Fruit fly (Drosophila melanogaster) whole organism, embryonic: ENCODE results near the gene Mitf.
A peak's percentile ranks its signal among the peaks of the same experiment; 100 is the strongest.
"Not testable (repeated sequence)": the region's sequence is repeated elsewhere in the genome, so short reads cannot be mapped to it uniquely, and the experiment has no call there.

Experiments
- ATbp ChIP-seq: fragments of 200-800 bp; sonication (Bioruptor generic); optimal IDR thresholded peaks from 2 replicates; lab custom pipeline; 2017; ENCODE audit warnings: missing biosample characterization, mild to moderate bottlenecking, missing genetic modification characterization, missing genetic modification reagents
- Bdp1 ChIP-seq: fragments of 200-800 bp; sonication (Bioruptor generic); optimal IDR thresholded peaks from 3 replicates; lab custom pipeline; 2016; ENCODE audit warnings: missing biosample characterization, missing genetic modification characterization
- CG1024 ChIP-seq: fragments of 200-800 bp; sonication (Bioruptor generic); IDR thresholded peaks from 2 replicates; pipeline ENCODE4 v1.3.6; 2022; ENCODE audit warnings: missing biosample characterization, missing genetic modification characterization
- CG11723 ChIP-seq: fragments of 200-800 bp; sonication (Bioruptor generic); optimal IDR thresholded peaks from 2 replicates; lab custom pipeline; 2017; ENCODE audit warnings: missing biosample characterization, mild to moderate bottlenecking, missing genetic modification characterization
- CG12942 ChIP-seq: fragments of 200-800 bp; sonication (Bioruptor generic); optimal IDR thresholded peaks from 3 replicates; lab custom pipeline; 2016; ENCODE audit warnings: missing biosample characterization, missing genetic modification characterization
- CG14860 ChIP-seq: fragments of 200-800 bp; sonication (Bioruptor generic); IDR thresholded peaks from 3 replicates; pipeline ENCODE4 v1.3.6; 2022; ENCODE audit warnings: missing biosample characterization, missing genetic modification characterization; ENCODE audit not compliant: partially characterized antibody
- CG1603 ChIP-seq: fragments of 200-800 bp; sonication (Bioruptor generic); optimal IDR thresholded peaks from 2 replicates; lab custom pipeline; 2019; ENCODE audit warnings: missing biosample characterization, mild to moderate bottlenecking, missing genetic modification characterization, moderate library complexity
- CG17802 ChIP-seq: fragments of 200-800 bp; sonication (Bioruptor generic); optimal IDR thresholded peaks from 2 replicates; lab custom pipeline; 2018; ENCODE audit warnings: missing biosample characterization, mild to moderate bottlenecking, missing genetic modification characterization, moderate library complexity
- CG18764 ChIP-seq: fragments of 200-800 bp; sonication (Bioruptor generic); optimal IDR thresholded peaks from 3 replicates; lab custom pipeline; 2016; ENCODE audit warnings: missing biosample characterization, missing genetic modification characterization
- CG30020 ChIP-seq: fragments of 200-800 bp; optimal IDR thresholded peaks from 2 replicates; lab custom pipeline; 2019; ENCODE audit warnings: missing biosample characterization, mild to moderate bottlenecking, missing genetic modification characterization, moderate library complexity
- CG3995 ChIP-seq: fragments of 200-800 bp; sonication (Bioruptor generic); optimal IDR thresholded peaks from 3 replicates; lab custom pipeline; 2016; ENCODE audit warnings: missing biosample characterization, missing genetic modification characterization
- CG4424 ChIP-seq: fragments of 200-800 bp; sonication (Bioruptor generic); optimal IDR thresholded peaks from 3 replicates; lab custom pipeline; 2016; ENCODE audit warnings: missing biosample characterization, missing genetic modification characterization
- CG6854 ChIP-seq: fragments of 200-800 bp; sonication (Bioruptor generic); optimal IDR thresholded peaks from 3 replicates; lab custom pipeline; 2017; ENCODE audit warnings: missing biosample characterization, mild to moderate bottlenecking, missing genetic modification characterization
- CG7357 ChIP-seq: fragments of 200-800 bp; sonication (Bioruptor generic); IDR thresholded peaks from 3 replicates; pipeline ENCODE4 v1.3.6; 2022; ENCODE audit warnings: missing biosample characterization, missing genetic modification characterization
- D19A ChIP-seq: fragments of 200-800 bp; optimal IDR thresholded peaks from 3 replicates; lab custom pipeline; 2019; ENCODE audit warnings: missing biosample characterization, mild to moderate bottlenecking, missing genetic modification characterization, moderate library complexity
- Dfd ChIP-seq, 2 experiments: fragments of >200 bp; optimal IDR thresholded peaks; 2 replicates each; lab custom pipeline; 2017; ENCODE audit warnings: missing biosample characterization in 2 of 2, missing genetic modification characterization in 2 of 2
- E2f2 ChIP-seq: fragments of 200-800 bp; sonication (Bioruptor generic); IDR thresholded peaks from 2 replicates; pipeline ENCODE4 v1.3.6; 2022; ENCODE audit warnings: missing biosample characterization, missing genetic modification characterization
- Hmx ChIP-seq: fragments of 200-800 bp; sonication (Bioruptor generic); optimal IDR thresholded peaks from 2 replicates; lab custom pipeline; 2016; ENCODE audit warnings: missing biosample characterization, missing genetic modification characterization
- Hr3 ChIP-seq: fragments of 200-800 bp; sonication (Bioruptor generic); optimal IDR thresholded peaks from 3 replicates; lab custom pipeline; 2016; ENCODE audit warnings: missing biosample characterization, missing genetic modification characterization
- Trl ChIP-seq, 3 experiments: fragments of >200 bp in 2 of 3; fragments of 200-800 bp in 1 of 3; sonication (Bioruptor generic) in 1 of 3; optimal IDR thresholded peaks; 2 replicates in 1 of 3; 3 replicates in 2 of 3; lab custom pipeline; 2016 to 2017; ENCODE audit warnings: missing biosample characterization in 1 of 3, missing genetic modification characterization in 1 of 3
- YL-1 ChIP-seq: fragments of 200-800 bp; sonication (Bioruptor generic); optimal IDR thresholded peaks from 3 replicates; lab custom pipeline; 2017; ENCODE audit warnings: missing biosample characterization, mild to moderate bottlenecking, missing genetic modification characterization
- ac ChIP-seq: fragments of 200-800 bp; sonication (Bioruptor generic); optimal IDR thresholded peaks from 3 replicates; lab custom pipeline; 2017; ENCODE audit warnings: missing biosample characterization, mild to moderate bottlenecking, missing genetic modification characterization
- bbx ChIP-seq: fragments of 200-800 bp; sonication (Bioruptor generic); IDR thresholded peaks from 2 replicates; pipeline ENCODE4 v1.3.6; 2022; ENCODE audit warnings: missing biosample characterization, missing genetic modification characterization; ENCODE audit not compliant: partially characterized antibody
- crc ChIP-seq: fragments of 200-800 bp; sonication (Bioruptor generic); optimal IDR thresholded peaks from 2 replicates; lab custom pipeline; 2016; ENCODE audit warnings: missing biosample characterization, missing genetic modification characterization
- dmrt11E ChIP-seq: fragments of 200-800 bp; sonication (Bioruptor generic); optimal IDR thresholded peaks from 3 replicates; lab custom pipeline; 2018; ENCODE audit warnings: missing biosample characterization, mild to moderate bottlenecking, missing genetic modification characterization, moderate library complexity
- insv ChIP-seq, 2 experiments: fragments of 200-800 bp; sonication (Bioruptor generic); optimal IDR thresholded peaks; 3 replicates each; lab custom pipeline; 2016 to 2018; ENCODE audit warnings: missing biosample characterization in 2 of 2, missing genetic modification characterization in 2 of 2
- peb ChIP-seq: fragments of 200-800 bp; sonication (Bioruptor generic); IDR thresholded peaks from 2 replicates; pipeline ENCODE4 v1.3.6; 2022; ENCODE audit warnings: missing biosample characterization, missing genetic modification characterization
- row ChIP-seq: fragments of 200-800 bp; sonication (Bioruptor generic); IDR thresholded peaks from 3 replicates; pipeline ENCODE4 v1.3.6; 2022; ENCODE audit warnings: missing biosample characterization, missing genetic modification characterization
- schlank ChIP-seq: fragments of 200-800 bp; sonication (Bioruptor generic); optimal IDR thresholded peaks from 2 replicates; lab custom pipeline; 2018; ENCODE audit warnings: missing biosample characterization, mild to moderate bottlenecking, missing genetic modification characterization
- ssp ChIP-seq: fragments of 200-800 bp; sonication (Bioruptor generic); IDR thresholded peaks from 2 replicates; pipeline ENCODE4 v1.3.6; 2022; ENCODE audit warnings: missing biosample characterization, missing genetic modification characterization

The Mitf gene

DNA sequence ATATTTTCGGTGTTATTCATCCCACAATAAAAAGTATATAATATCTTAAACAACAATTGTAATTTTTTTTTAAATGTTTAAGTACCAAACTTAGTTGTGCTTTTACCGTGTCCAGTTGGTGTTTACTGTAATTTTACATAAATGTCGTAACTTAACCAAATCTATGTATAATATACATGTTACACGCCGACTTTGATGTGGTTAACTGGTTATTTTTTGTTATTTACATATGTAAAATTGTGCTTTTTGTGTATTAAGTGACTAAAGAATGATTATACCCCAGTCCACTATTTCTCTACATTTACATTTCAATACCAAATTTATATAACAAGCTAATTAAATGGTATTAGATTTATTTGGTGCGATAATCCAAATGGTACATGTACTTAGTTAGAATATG lies 52.3 kb downstream of the Mitf start:
- TF ChIP-seq ac (GFP tag; lab: Kevin White, UChicago) (no peak), ATbp (GFP tag; lab: Kevin White, UChicago) (no peak), E2f2 (GFP tag; lab: Robert Waterston, UW) (no peak), bbx (peak; percentile 58; the same call in 1 of the 2 replicates), CG3995 (peak; percentile 43), CG14860 (GFP tag; lab: Robert Waterston, UW) (peak; percentile 61; the same call in 2 of the 3 replicates), CG30020 (tag; lab: Kevin White, UChicago) (peak; percentile 58)

DNA sequence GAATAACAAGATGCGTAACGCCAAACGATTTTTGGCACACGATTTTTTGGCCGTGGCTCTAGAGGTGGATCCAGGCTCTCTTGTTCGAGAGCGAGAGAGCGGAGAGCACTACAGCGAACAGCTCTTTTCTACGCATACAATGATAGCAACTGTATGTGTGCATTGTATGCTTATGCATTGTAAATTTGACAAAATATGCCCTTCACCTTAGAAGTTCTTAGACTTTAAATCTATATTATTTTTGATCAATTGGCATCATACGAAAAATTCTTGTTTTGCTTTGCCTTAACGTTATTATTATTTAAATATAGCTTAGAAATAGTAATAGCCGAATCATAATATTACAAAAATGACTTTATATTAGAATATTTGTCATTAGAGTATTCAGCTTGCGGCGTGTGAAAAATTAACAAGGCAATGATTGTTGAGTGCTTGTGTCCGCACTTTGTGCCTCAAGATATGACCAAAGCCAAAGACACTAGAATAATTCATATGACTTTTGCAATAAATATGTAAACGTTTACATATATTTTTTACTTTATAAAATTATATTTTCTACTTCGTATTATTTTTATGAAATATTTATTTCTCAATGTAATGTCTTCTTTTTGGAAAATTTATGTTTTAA lies 58.5 kb downstream of the Mitf start:
- TF ChIP-seq D19A (tag; lab: Kevin White, UChicago) (peak; percentile 75), Trl (optimal IDR thresholded peaks at IDR 0.05; lab: Kevin White, UChicago) (peak in 1 of 2 experiments; percentile 31)
- TF ChIP-seq Trl (GFP tag; optimal IDR thresholded peaks at IDR 0.05; lab: Kevin White, UChicago), result not testable (repeated sequence)

- TF ChIP-seq Dfd (GFP tag; optimal IDR thresholded peaks at IDR 0.05; lab: Kevin White, UChicago), result peak in 1 of 2 experiments; percentile 23
- no peak for TF ChIP-seq CG6854 (GFP tag; lab: Kevin White, UChicago)
- peak; percentile 80 for TF ChIP-seq CG7357
- no peak for TF ChIP-seq Bdp1 (GFP tag; lab: Kevin White, UChicago)
- TF ChIP-seq CG17802 (tag; lab: Kevin White, UChicago), result peak; percentile 79
- TF ChIP-seq CG11723 (GFP tag; lab: Kevin White, UChicago), result peak; percentile 20
- TF ChIP-seq CG18764 (GFP tag; lab: Kevin White, UChicago), result no peak
- TF ChIP-seq insv (GFP tag; optimal IDR thresholded peaks at IDR 0.05; lab: Kevin White, UChicago), result no peak
- TF ChIP-seq CG1603 (tag; lab: Kevin White, UChicago), result peak; percentile 68
- TF ChIP-seq CG1024, result peak; percentile 88
- TF ChIP-seq CG4424 (GFP tag; lab: Kevin White, UChicago), result no peak
- TF ChIP-seq peb (GFP tag; lab: Robert Waterston, UW), result no peak
- peak; percentile 88 for TF ChIP-seq CG30020 (tag; lab: Kevin White, UChicago)
- no peak for TF ChIP-seq crc
- no peak for TF ChIP-seq Hr3 (GFP tag; lab: Kevin White, UChicago)
- TF ChIP-seq YL-1, result no peak
- no peak for TF ChIP-seq Hmx (GFP tag; lab: Kevin White, UChicago)
- TF ChIP-seq schlank (tag; lab: Kevin White, UChicago), result no peak
- no peak for TF ChIP-seq CG12942 (GFP tag; lab: Kevin White, UChicago)
- TF ChIP-seq ssp (GFP tag; lab: Robert Waterston, UW), result peak; percentile 90
- no peak for TF ChIP-seq dmrt11E (tag; lab: Kevin White, UChicago)
- TF ChIP-seq, all 482 proteins: peak for 8
Observed at dm6 chr4:1260363-1260762, 61.7 kb downstream of the Mitf start.

DNA sequence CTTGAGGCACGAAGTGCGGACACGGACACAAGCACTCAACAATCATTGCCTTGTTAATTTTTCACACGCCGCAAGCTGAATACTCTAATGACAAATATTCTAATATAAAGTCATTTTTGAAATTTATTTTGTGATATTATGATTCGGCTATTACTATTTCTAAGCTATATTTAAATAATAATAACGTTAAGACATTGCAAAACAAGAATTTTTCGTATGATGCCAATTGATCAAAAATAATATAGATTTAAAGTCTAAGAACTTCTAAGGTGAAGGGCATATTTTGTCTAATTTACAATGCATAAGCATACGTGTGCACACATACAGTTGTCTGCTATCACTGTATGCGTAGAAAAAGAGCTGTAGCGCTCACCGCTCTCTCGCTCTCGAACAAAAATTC lies 69.6 kb downstream of the Mitf start:
- TF ChIP-seq D19A (tag; lab: Kevin White, UChicago), result peak; percentile 94
- peak; percentile 14 to 27 for TF ChIP-seq Trl (optimal IDR thresholded peaks at IDR 0.05; lab: Kevin White, UChicago)
- not testable (repeated sequence) for TF ChIP-seq Trl (GFP tag; optimal IDR thresholded peaks at IDR 0.05; lab: Kevin White, UChicago)
- peak; percentile 69 for TF ChIP-seq row (GFP tag; lab: Robert Waterston, UW)
